Worm (Caenorhabditis elegans): ENCODE data around the gene C17H11.4.

DNA sequence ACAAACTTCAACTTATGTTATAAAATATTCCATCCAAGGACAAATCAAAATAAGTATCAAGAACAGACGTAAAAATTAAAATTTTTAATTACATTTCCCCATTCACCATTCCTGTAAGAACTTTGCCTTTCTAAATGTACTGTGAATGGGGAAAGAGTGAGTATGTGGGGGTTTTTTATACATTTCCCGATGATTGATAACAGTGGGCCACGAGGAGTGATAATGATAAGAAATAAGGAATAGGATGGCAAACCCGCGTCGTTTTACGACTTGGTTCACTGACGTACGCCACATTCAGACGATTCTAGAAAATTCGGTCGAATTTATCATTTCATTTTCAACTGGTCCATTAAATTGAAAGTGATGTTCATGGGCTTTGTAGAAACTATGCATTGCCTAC, 29.6 kb upstream of the C17H11.4 start, which contains the start of gene cdd-1:
- no peak for TF ChIP-seq ceh-9 (tag; optimal IDR thresholded peaks at IDR 0.05)
- TF ChIP-seq lin-15B (tag; optimal IDR thresholded peaks at IDR 0.05): no peak
- TF ChIP-seq ceh-82 (tag; optimal IDR thresholded peaks at IDR 0.05): no peak
- TF ChIP-seq jun-1 (tag; optimal IDR thresholded peaks at IDR 0.05): peak; percentile 7
- TF ChIP-seq unc-62 (GFP tag; optimal IDR thresholded peaks at IDR 0.05): no peak
- TF ChIP-seq ztf-11 (tag; optimal IDR thresholded peaks at IDR 0.05): no peak
- TF ChIP-seq pqm-1 (tag; optimal IDR thresholded peaks at IDR 0.05): peak; percentile 72
- TF ChIP-seq ama-1 (optimal IDR thresholded peaks at IDR 0.05): no peak
- TF ChIP-seq nhr-12 (tag; optimal IDR thresholded peaks at IDR 0.05): no peak
- no peak for TF ChIP-seq snpc-4 (tag; optimal IDR thresholded peaks at IDR 0.05)
- no peak for TF ChIP-seq egl-27 (tag; optimal IDR thresholded peaks at IDR 0.05)

Measured in whole organism, L3 larva.